Fruit fly (Drosophila melanogaster): Measurements from ENCODE around the gene CG16863.

CG16863 gene

dm6 chr2L:13778648-13779047 is 12.1 kb upstream of the CG16863 start (continued):
- peak; percentile 71 for TF ChIP-seq Ptx1 (GFP tag; IDR thresholded peaks at IDR 0.05)
- TF ChIP-seq CG42726 (GFP tag; IDR thresholded peaks at IDR 0.05; ENCODE audit: partially characterized antibody): no peak
- TF ChIP-seq dmrt99B (tag; optimal IDR thresholded peaks at IDR 0.05): peak; percentile 80
- peak; percentile 53 for TF ChIP-seq CG1602 (GFP tag; optimal IDR thresholded peaks at IDR 0.05)
- peak; percentile 39 for TF ChIP-seq tap (tag; optimal IDR thresholded peaks at IDR 0.05)
- TF ChIP-seq al (GFP tag; IDR thresholded peaks at IDR 0.05): peak; percentile 30
- peak; percentile 80 for TF ChIP-seq grau (tag; optimal IDR thresholded peaks at IDR 0.05)
- peak; percentile 12; the same call in 1 of the 2 replicates for TF ChIP-seq CG7372 (GFP tag; IDR thresholded peaks at IDR 0.05)
- TF ChIP-seq Rx (GFP tag; IDR thresholded peaks at IDR 0.05): 0 out of 2 replicates have a peak, but pooled peaks have one; percentile 13
- no peak for TF ChIP-seq CG5180 (GFP tag; optimal IDR thresholded peaks at IDR 0.05)
- peak; percentile 52 for TF ChIP-seq vvl (GFP tag; IDR thresholded peaks at IDR 0.05)
- TF ChIP-seq bcd (GFP tag; optimal IDR thresholded peaks at IDR 0.05): peak; percentile 54
- peak; percentile 59 for TF ChIP-seq Ada2b (GFP tag; IDR thresholded peaks at IDR 0.05)
- peak; percentile 38 for TF ChIP-seq Fer3 (tag; optimal IDR thresholded peaks at IDR 0.05)
- TF ChIP-seq dpn (GFP tag; optimal IDR thresholded peaks at IDR 0.05): peak; percentile 49 to 63
- peak; percentile 5 for TF ChIP-seq Six4 (GFP tag; optimal IDR thresholded peaks at IDR 0.05)
- TF ChIP-seq Mrtf (GFP tag; IDR thresholded peaks at IDR 0.05): 0 out of 3 replicates have a peak, but pooled peaks have one; percentile 34

- TF ChIP-seq CG13123 (GFP tag; optimal IDR thresholded peaks at IDR 0.05): no peak
- no peak for TF ChIP-seq jumu (GFP tag; optimal IDR thresholded peaks at IDR 0.05)
- no peak for TF ChIP-seq ro (GFP tag; IDR thresholded peaks at IDR 0.05)
- TF ChIP-seq Rfx (GFP tag; IDR thresholded peaks at IDR 0.05): no peak
- no peak for TF ChIP-seq CG2199 (GFP tag; IDR thresholded peaks at IDR 0.05)
- TF ChIP-seq klu (GFP tag; IDR thresholded peaks at IDR 0.05): no peak
- no peak for TF ChIP-seq Lhr (GFP tag; optimal IDR thresholded peaks at IDR 0.05)
- TF ChIP-seq CG30020 (tag; optimal IDR thresholded peaks at IDR 0.05): no peak
- TF ChIP-seq mirr (GFP tag; optimal IDR thresholded peaks at IDR 0.05): peak; percentile 43
- no peak for TF ChIP-seq CG9932 (GFP tag; IDR thresholded peaks at IDR 0.05)
- no peak for TF ChIP-seq CG9797 (GFP tag; optimal IDR thresholded peaks at IDR 0.05)
- TF ChIP-seq Doc2 (GFP tag; IDR thresholded peaks at IDR 0.05): no peak
- no peak for TF ChIP-seq Pdp1 (GFP tag; optimal IDR thresholded peaks at IDR 0.05)
- TF ChIP-seq Sry-β (GFP tag; optimal IDR thresholded peaks at IDR 0.05): no peak
- no peak for TF ChIP-seq CG3995 (GFP tag; optimal IDR thresholded peaks at IDR 0.05)
- TF ChIP-seq unc-4 (GFP tag; IDR thresholded peaks at IDR 0.05; ENCODE audit: partially characterized antibody): no peak
- no peak for TF ChIP-seq twi (tag; optimal IDR thresholded peaks at IDR 0.05)
- no peak for TF ChIP-seq Tbp (GFP tag; optimal IDR thresholded peaks at IDR 0.05)
- no peak for TF ChIP-seq knrl (GFP tag; IDR thresholded peaks at IDR 0.05; ENCODE audit: partially characterized antibody)
- TF ChIP-seq Blimp-1 (GFP tag; optimal IDR thresholded peaks at IDR 0.05): no peak
- no peak for TF ChIP-seq NK7.1 (GFP tag; optimal IDR thresholded peaks at IDR 0.05)
- TF ChIP-seq Atf6 (GFP tag; IDR thresholded peaks at IDR 0.05): no peak
- TF ChIP-seq sug (tag; optimal IDR thresholded peaks at IDR 0.05): peak; percentile 91
- TF ChIP-seq pzg (GFP tag; optimal IDR thresholded peaks at IDR 0.05): no peak
- TF ChIP-seq CG10959 (GFP tag; IDR thresholded peaks at IDR 0.05): no peak
- TF ChIP-seq ftz-f1 (GFP tag; optimal IDR thresholded peaks at IDR 0.05): peak; percentile 22
- no peak for TF ChIP-seq Doc3 (GFP tag; IDR thresholded peaks at IDR 0.05; ENCODE audit: partially characterized antibody)
- TF ChIP-seq odd (GFP tag; optimal IDR thresholded peaks at IDR 0.05): no peak
- TF ChIP-seq PHDP (tag; optimal IDR thresholded peaks at IDR 0.05): no peak
- peak; percentile 62 for TF ChIP-seq CG34376 (GFP tag; optimal IDR thresholded peaks at IDR 0.05)
- peak; percentile 46 for TF ChIP-seq exex (tag; optimal IDR thresholded peaks at IDR 0.05)
- no peak for TF ChIP-seq stc (GFP tag; IDR thresholded peaks at IDR 0.05)
- TF ChIP-seq CG7928 (GFP tag; optimal IDR thresholded peaks at IDR 0.05): no peak
- TF ChIP-seq phol (tag; optimal IDR thresholded peaks at IDR 0.05): no peak
These were observed 11.6 kb upstream of the CG16863 start for dm6 chr2L:13779162-13779561.

Measured in whole organism, embryonic.